Worm (Caenorhabditis elegans) whole organism, L1 larva: ENCODE measurements around the gene R10H10.4.

Experiments
- C04F5.9 ChIP-seq: sonication (generic microtip); optimal IDR thresholded peaks from 2 replicates; lab custom pipeline; 2016; ENCODE audit warnings: missing genetic modification characterization, missing compliant biosample characterization
- C34B4.2 ChIP-seq: sonication (generic microtip); optimal IDR thresholded peaks from 2 replicates; lab custom pipeline; 2017; ENCODE audit warnings: mild to moderate bottlenecking, missing genetic modification characterization, missing compliant biosample characterization
- Y116A8C.19 ChIP-seq: sonication (generic microtip); optimal IDR thresholded peaks from 2 replicates; lab custom pipeline; 2016; ENCODE audit warnings: missing compliant biosample characterization, missing genetic modification characterization, borderline replicate concordance
- aha-1 ChIP-seq: fragments of 150-350 bp; optimal IDR thresholded peaks from 2 replicates; lab custom pipeline; 2014; ENCODE audit warnings: missing biosample characterization, missing genetic modification characterization
- alr-1 ChIP-seq: fragments of 200-800 bp; sonication (Bioruptor generic); optimal IDR thresholded peaks from 2 replicates; lab custom pipeline; 2018; ENCODE audit warnings: borderline replicate concordance, mild to moderate bottlenecking, missing genetic modification characterization, missing compliant biosample characterization
- aly-2 ChIP-seq: fragments of 150-350 bp; optimal IDR thresholded peaks from 2 replicates; lab custom pipeline; 2014; ENCODE audit warnings: missing biosample characterization, missing genetic modification characterization
- ceh-82 ChIP-seq, 3 experiments: fragments of 150-350 bp in 1 of 3; sonication (generic microtip) in 2 of 3; optimal IDR thresholded peaks; 2 replicates each; lab custom pipeline; 2014 to 2017; ENCODE audit warnings: missing biosample characterization in 3 of 3, missing genetic modification characterization in 3 of 3
- ceh-88 ChIP-seq: fragments of 200-800 bp; sonication (Bioruptor generic); IDR thresholded peaks from 2 replicates; pipeline ENCODE4 v1.3.6; 2022; ENCODE audit warnings: missing genetic modification characterization, missing compliant biosample characterization
- ceh-90 ChIP-seq: sonication (generic microtip); optimal IDR thresholded peaks from 2 replicates; lab custom pipeline; 2016; ENCODE audit warnings: missing genetic modification characterization, missing compliant biosample characterization
- ces-1 ChIP-seq: fragments of 150-350 bp; optimal IDR thresholded peaks from 2 replicates; lab custom pipeline; 2014; ENCODE audit warnings: missing biosample characterization, missing genetic modification reagents, missing genetic modification characterization
- dpl-1 ChIP-seq, 3 experiments: fragments of 150-350 bp in 2 of 3; sonication (generic microtip) in 1 of 3; optimal IDR thresholded peaks; 2 replicates each; lab custom pipeline; 2014 to 2017; ENCODE audit warnings: missing biosample characterization in 3 of 3, missing genetic modification characterization in 3 of 3, missing genetic modification reagents in 3 of 3
- efl-3 ChIP-seq: fragments of 200-800 bp; sonication (Bioruptor generic); optimal IDR thresholded peaks from 2 replicates; lab custom pipeline; 2018; ENCODE audit warnings: mild to moderate bottlenecking, missing genetic modification characterization, missing compliant biosample characterization
- elt-3 ChIP-seq, 6 experiments: fragments of 150-350 bp in 1 of 6; sonication (generic microtip); optimal IDR thresholded peaks; 2 replicates each; lab custom pipeline; 2017 to 2018; ENCODE audit warnings: missing biosample characterization in 6 of 6, missing genetic modification characterization in 6 of 6, inconsistent platforms in 1 of 6
- ets-5 ChIP-seq: fragments of 200-800 bp; sonication (Bioruptor generic); IDR thresholded peaks from 2 replicates; pipeline ENCODE4 v1.3.6; 2022; ENCODE audit warnings: missing genetic modification characterization, missing compliant biosample characterization
- fkh-10 ChIP-seq: sonication (generic microtip); optimal IDR thresholded peaks from 2 replicates; lab custom pipeline; 2017; ENCODE audit warnings: missing biosample characterization, missing genetic modification reagents, missing genetic modification characterization
- fkh-4 ChIP-seq: sonication (generic microtip); optimal IDR thresholded peaks from 2 replicates; lab custom pipeline; 2016; ENCODE audit warnings: missing compliant biosample characterization, missing genetic modification characterization, borderline replicate concordance
- fkh-8 ChIP-seq: sonication (generic microtip); optimal IDR thresholded peaks from 2 replicates; lab custom pipeline; 2016; ENCODE audit warnings: mild to moderate bottlenecking, missing genetic modification characterization, missing compliant biosample characterization
- grh-1 ChIP-seq: fragments of 200-800 bp; sonication (Bioruptor generic); IDR thresholded peaks from 2 replicates; pipeline ENCODE4 v1.3.6; 2022; ENCODE audit warnings: missing genetic modification reagents, missing genetic modification characterization, missing compliant biosample characterization
- hlh-17 ChIP-seq: fragments of 200-800 bp; sonication (Bioruptor generic); optimal IDR thresholded peaks from 2 replicates; lab custom pipeline; 2018; ENCODE audit warnings: missing genetic modification characterization, mild to moderate bottlenecking, missing compliant biosample characterization, moderate library complexity, borderline replicate concordance
- jun-1 ChIP-seq: fragments of 150-350 bp; optimal IDR thresholded peaks from 2 replicates; lab custom pipeline; 2014; ENCODE audit warnings: missing biosample characterization, missing genetic modification reagents, missing genetic modification characterization
- lin-13 ChIP-seq: fragments of 150-350 bp; optimal IDR thresholded peaks from 2 replicates; lab custom pipeline; 2014; ENCODE audit warnings: missing biosample characterization, missing genetic modification reagents, missing genetic modification characterization
- lin-14 ChIP-seq: fragments of 200-800 bp; sonication (Bioruptor generic); optimal IDR thresholded peaks from 2 replicates; lab custom pipeline; 2018; ENCODE audit warnings: mild to moderate bottlenecking, missing genetic modification characterization, moderate library complexity, missing compliant biosample characterization
- lin-15B ChIP-seq: fragments of 150-350 bp; sonication (generic microtip); optimal IDR thresholded peaks from 3 replicates; lab custom pipeline; 2014; ENCODE audit warnings: missing biosample characterization, missing genetic modification characterization
- lin-35 ChIP-seq, 2 experiments: fragments of 150-350 bp; optimal IDR thresholded peaks; 2 replicates each; lab custom pipeline; 2014; ENCODE audit warnings: missing biosample characterization in 2 of 2, missing genetic modification characterization in 2 of 2, missing genetic modification reagents in 2 of 2
- lin-39 ChIP-seq: fragments of 150-350 bp; optimal IDR thresholded peaks from 2 replicates; lab custom pipeline; 2014; ENCODE audit warnings: missing biosample characterization, missing genetic modification reagents, missing genetic modification characterization
- mab-9 ChIP-seq: fragments of 200-800 bp; sonication (Bioruptor generic); IDR thresholded peaks from 2 replicates; pipeline ENCODE4 v1.3.6; 2022; ENCODE audit warnings: missing genetic modification reagents, missing genetic modification characterization, missing compliant biosample characterization
- mdl-1 ChIP-seq, 2 experiments: fragments of 150-350 bp; optimal IDR thresholded peaks; 2 replicates each; lab custom pipeline; 2014 to 2017; ENCODE audit warnings: missing biosample characterization in 2 of 2, missing genetic modification characterization in 2 of 2, inconsistent platforms in 1 of 2
- mef-2 ChIP-seq: fragments of 150-350 bp; optimal IDR thresholded peaks from 2 replicates; lab custom pipeline; 2014; ENCODE audit warnings: missing biosample characterization, missing genetic modification characterization
- nhr-11 ChIP-seq: fragments of 150-350 bp; optimal IDR thresholded peaks from 2 replicates; lab custom pipeline; 2014; ENCODE audit warnings: missing biosample characterization, missing genetic modification characterization
- nhr-12 ChIP-seq: sonication (generic microtip); optimal IDR thresholded peaks from 2 replicates; lab custom pipeline; 2017; ENCODE audit warnings: missing biosample characterization, missing genetic modification characterization
- nhr-237 ChIP-seq: fragments of 150-350 bp; optimal IDR thresholded peaks from 2 replicates; lab custom pipeline; 2014; ENCODE audit warnings: missing biosample characterization, missing genetic modification characterization
- nhr-71 ChIP-seq: sonication (generic microtip); optimal IDR thresholded peaks from 2 replicates; lab custom pipeline; 2016; ENCODE audit warnings: mild to moderate bottlenecking, missing genetic modification characterization, moderate library complexity, missing compliant biosample characterization
- nhr-76 ChIP-seq: sonication (generic microtip); optimal IDR thresholded peaks from 2 replicates; lab custom pipeline; 2017; ENCODE audit warnings: missing biosample characterization, missing genetic modification characterization
- nhr-85 ChIP-seq: sonication (generic microtip); peaks from one replicate; lab custom pipeline; 2016; ENCODE audit warnings: missing genetic modification characterization, inconsistent platforms, missing compliant biosample characterization
- nhr-90 ChIP-seq: sonication (generic microtip); optimal IDR thresholded peaks from 2 replicates; lab custom pipeline; 2016; ENCODE audit warnings: mild to moderate bottlenecking, missing genetic modification characterization, missing compliant biosample characterization; ENCODE audit not compliant: poor library complexity
- pag-3 ChIP-seq: sonication (generic microtip); optimal IDR thresholded peaks from 2 replicates; lab custom pipeline; 2017; ENCODE audit warnings: missing genetic modification characterization, mild to moderate bottlenecking, missing compliant biosample characterization, antibody characterized with exemption, borderline replicate concordance; ENCODE audit not compliant: insufficient read depth
- pqm-1 ChIP-seq: sonication (generic microtip); optimal IDR thresholded peaks from 3 replicates; lab custom pipeline; 2017; ENCODE audit warnings: missing biosample characterization, missing genetic modification characterization
- tbx-2 ChIP-seq: sonication (generic microtip); optimal IDR thresholded peaks from 2 replicates; lab custom pipeline; 2016; ENCODE audit warnings: missing genetic modification characterization, missing compliant biosample characterization
- unc-130 ChIP-seq: fragments of 150-350 bp; optimal IDR thresholded peaks from 2 replicates; lab custom pipeline; 2017; ENCODE audit warnings: missing biosample characterization, missing genetic modification characterization, inconsistent platforms
- unc-30 ChIP-seq: sonication (generic microtip); optimal IDR thresholded peaks from 2 replicates; lab custom pipeline; 2017; ENCODE audit warnings: missing biosample characterization, missing genetic modification characterization
- unc-62 ChIP-seq: fragments of 150-350 bp; optimal IDR thresholded peaks from 2 replicates; lab custom pipeline; 2014; ENCODE audit warnings: missing biosample characterization, missing genetic modification reagents, missing genetic modification characterization
- unc-86 ChIP-seq: sonication (generic microtip); optimal IDR thresholded peaks from 2 replicates; lab custom pipeline; 2016; ENCODE audit warnings: missing genetic modification characterization, missing compliant biosample characterization
- vab-15 ChIP-seq: sonication (generic microtip); optimal IDR thresholded peaks from 2 replicates; lab custom pipeline; 2017; ENCODE audit warnings: missing genotype, mild to moderate bottlenecking, missing genetic modification characterization, missing compliant biosample characterization
- zag-1 ChIP-seq: fragments of 150-350 bp; optimal IDR thresholded peaks from 2 replicates; lab custom pipeline; 2014; ENCODE audit warnings: missing biosample characterization, missing genetic modification characterization
- ztf-4 ChIP-seq: fragments of 150-350 bp; optimal IDR thresholded peaks from 2 replicates; lab custom pipeline; 2014; ENCODE audit warnings: missing biosample characterization, missing genetic modification characterization

The R10H10.4 gene

DNA sequence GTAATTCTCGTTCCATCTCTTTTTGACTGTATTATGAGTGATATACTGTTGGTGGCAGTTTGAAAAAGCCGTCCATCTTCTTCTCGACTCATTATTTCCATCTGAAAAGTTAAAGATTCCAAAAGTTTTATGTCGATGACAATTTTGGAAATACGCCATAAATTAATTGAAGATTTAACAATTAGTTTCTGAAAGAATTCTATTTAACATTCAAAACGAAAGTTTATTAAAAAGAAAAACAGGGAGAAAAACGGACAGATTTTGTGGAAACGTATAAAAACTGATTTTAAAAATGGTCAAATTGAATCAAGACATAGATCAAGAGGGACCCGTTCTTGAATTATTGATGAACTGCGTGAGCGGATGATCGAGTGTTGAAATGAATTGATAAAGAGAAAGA lies 19.1 kb upstream of the R10H10.4 start, which contains the start of gene R10H10.7:
TSS of gene R10H10.7 (minus strand) at position 101 of the 400 bp plus-strand sequence.
- TF ChIP-seq nhr-85 (tag; lab: Kevin White, UChicago) (peak; percentile 17), alr-1 (tag; lab: Kevin White, UChicago) (no peak)

DNA sequence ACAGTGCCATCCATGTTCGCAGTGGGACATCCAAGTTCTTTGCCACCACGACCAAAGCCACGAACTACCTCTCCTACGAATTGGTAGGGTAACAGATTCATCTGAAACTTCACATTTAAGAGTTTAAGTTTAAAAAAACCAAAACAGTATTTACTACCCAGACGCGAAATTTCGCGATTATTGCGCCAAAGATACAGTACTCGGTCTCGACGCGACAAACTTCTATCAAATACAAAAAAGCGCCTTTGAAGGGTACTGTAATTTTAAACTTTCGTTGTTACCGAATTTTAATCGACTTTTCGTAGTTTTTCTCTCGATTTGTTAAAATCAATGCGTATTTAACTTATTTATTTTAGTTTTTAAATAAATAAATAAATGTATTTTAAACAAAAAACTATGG lies 14.6 kb upstream of the R10H10.4 start, which contains the start of gene rfk-1:
TSS of gene rfk-1 (minus strand) at position 101 of the 400 bp plus-strand sequence.
- TF ChIP-seq jun-1 (tag; lab: Kevin White, UChicago): no peak
- TF ChIP-seq nhr-11 (tag; lab: Kevin White, UChicago): no peak
- TF ChIP-seq pag-3 (tag; lab: Kevin White, UChicago): no peak
- TF ChIP-seq lin-35 (GFP tag; optimal IDR thresholded peaks at IDR 0.05; lab: Kevin White, UChicago): no peak
- TF ChIP-seq mdl-1 (tag; optimal IDR thresholded peaks at IDR 0.05; lab: Kevin White, UChicago): no peak
- TF ChIP-seq Y116A8C.19 (tag; lab: Kevin White, UChicago): no peak
- no peak for TF ChIP-seq nhr-76 (tag; lab: Kevin White, UChicago)
- TF ChIP-seq fkh-10 (GFP tag; lab: Kevin White, UChicago): no peak

DNA sequence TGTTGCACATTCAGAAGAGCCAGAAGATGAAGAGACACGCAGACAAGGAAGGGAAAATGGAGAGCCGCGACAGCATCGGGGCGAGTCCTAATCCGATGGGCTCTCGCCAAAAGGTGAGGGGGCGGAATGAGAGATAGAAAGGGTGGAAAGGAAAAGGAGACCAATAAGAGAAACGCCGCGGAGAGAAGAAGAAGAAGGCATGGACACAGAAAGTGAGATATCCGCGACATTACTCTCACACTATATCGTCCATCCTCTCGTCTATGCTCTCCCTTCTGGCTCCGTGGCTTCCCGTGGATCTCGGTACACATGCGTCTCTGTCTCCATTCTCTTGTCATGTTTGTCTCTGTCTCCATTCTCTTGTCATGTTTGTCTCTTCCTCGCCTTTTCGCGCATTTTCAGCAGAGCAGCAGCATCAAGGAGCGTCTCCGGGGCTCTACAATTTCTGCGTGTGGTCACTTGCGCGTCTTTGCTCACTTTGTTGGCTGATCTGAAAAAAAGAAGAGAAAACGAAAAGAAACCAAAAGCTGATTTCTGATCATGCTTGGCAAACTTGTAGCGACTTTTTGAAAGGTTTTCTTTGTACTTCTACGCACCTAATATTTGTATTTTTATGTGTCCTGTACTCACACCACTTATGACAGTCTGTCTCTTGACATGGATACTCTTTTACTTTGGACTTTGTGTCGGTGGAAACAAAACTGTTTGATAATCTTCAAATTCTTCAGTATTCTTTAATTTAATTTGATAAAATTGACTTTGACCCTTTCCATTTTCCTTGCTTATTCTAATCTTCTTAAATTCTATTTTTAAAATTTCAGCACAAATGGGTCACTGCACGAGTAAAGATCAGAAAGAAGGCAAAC lies 8.7 kb upstream of the R10H10.4 start, which contains the start of gene gpa-7:
TSS of gene gpa-7 (plus strand) at position 816 of the 866 bp plus-strand sequence.
- TF ChIP-seq ztf-4 (tag; lab: Kevin White, UChicago) (peak; percentile 41), ets-5 (GFP tag; lab: Robert Waterston, UW) (no peak), ceh-88 (GFP tag; lab: Robert Waterston, UW) (no peak), zag-1 (tag; lab: Kevin White, UChicago) (peak; percentile 76), tbx-2 (tag; lab: Kevin White, UChicago) (peak; percentile 86), grh-1 (no peak), nhr-237 (no peak), unc-62 (GFP tag; lab: Kevin White, UChicago) (no peak), ces-1 (GFP tag; lab: Kevin White, UChicago) (no peak), Y116A8C.19 (tag; lab: Kevin White, UChicago) (no peak), pqm-1 (tag; lab: Kevin White, UChicago) (no peak), mab-9 (no peak), aly-2 (no peak), lin-15B (no peak), nhr-85 (tag; lab: Kevin White, UChicago) (no peak), nhr-90 (no peak), efl-3 (GFP tag; lab: Kevin White, UChicago) (no peak), mef-2 (peak; percentile 43), C04F5.9 (tag; lab: Kevin White, UChicago) (no peak), ceh-90 (no peak), lin-13 (no peak), aha-1 (no peak), dpl-1 (GFP tag; optimal IDR thresholded peaks at IDR 0.05; lab: Kevin White, UChicago) (peak in 2 of 3 experiments; percentile 18 to 25), unc-30 (tag; lab: Kevin White, UChicago) (no peak), hlh-17 (GFP tag; lab: Kevin White, UChicago) (no peak), C34B4.2 (tag; lab: Kevin White, UChicago) (no peak), unc-86 (tag; lab: Kevin White, UChicago) (peak; percentile 84), lin-14 (peak; percentile 96), unc-130 (tag; lab: Kevin White, UChicago) (no peak), elt-3 (tag; optimal IDR thresholded peaks at IDR 0.05; lab: Kevin White, UChicago) (no peak), alr-1 (tag; lab: Kevin White, UChicago) (no peak), nhr-12 (tag; lab: Kevin White, UChicago) (no peak), fkh-4 (tag; lab: Kevin White, UChicago) (no peak), lin-39 (no peak), mdl-1 (tag; optimal IDR thresholded peaks at IDR 0.05; lab: Kevin White, UChicago) (peak in 1 of 2 experiments; percentile 49), nhr-71 (tag; lab: Kevin White, UChicago) (peak; percentile 86), vab-15 (tag; lab: Kevin White, UChicago) (no peak), fkh-8 (peak; percentile 88), ceh-82 (tag; optimal IDR thresholded peaks at IDR 0.05; lab: Kevin White, UChicago) (peak in 2 of 3 experiments; percentile 54 to 65), lin-35 (GFP tag; optimal IDR thresholded peaks at IDR 0.05; lab: Kevin White, UChicago) (peak in 1 of 2 experiments; percentile 42)
